Fruit fly (Drosophila melanogaster): ENCODE results near the gene CG5254.
A peak's percentile ranks its signal among the peaks of the same experiment; 100 is the strongest.

DNA sequence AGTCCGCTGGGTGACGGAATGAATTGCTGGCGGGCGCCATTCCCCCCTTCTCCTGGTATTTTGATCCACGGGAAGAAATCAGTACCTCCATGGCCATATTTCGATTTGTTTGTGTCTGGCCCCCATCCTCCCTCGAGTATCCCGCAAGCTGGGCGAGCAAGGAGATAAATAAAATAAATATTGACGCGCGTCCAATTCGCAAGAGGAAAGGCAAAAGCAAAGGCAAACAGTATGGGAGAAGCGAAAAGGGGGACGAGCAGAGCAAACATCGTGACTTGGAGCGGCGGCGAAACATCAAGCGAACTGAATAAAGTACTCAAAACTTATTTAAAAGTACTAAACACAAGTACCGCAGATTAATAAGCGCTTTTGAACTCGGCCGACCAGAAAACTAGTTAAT lies 17.8 kb downstream of the CG5254 start:
- TF ChIP-seq D1 (tag; optimal IDR thresholded peaks at IDR 0.05) (no peak), Snoo (tag; optimal IDR thresholded peaks at IDR 0.05) (peak; percentile 61), Ets98B (GFP tag; IDR thresholded peaks at IDR 0.05) (no peak), rn (GFP tag; IDR thresholded peaks at IDR 0.05) (no peak)
